Fruit fly (Drosophila melanogaster) whole organism, embryonic: ENCODE data around the gene CG12420.

Experiments
- Bgb ChIP-seq: fragments of 200-800 bp; sonication (Bioruptor generic); IDR thresholded peaks from 2 replicates; pipeline ENCODE4 v1.3.6; 2022; ENCODE audit warnings: missing biosample characterization, missing genetic modification characterization; ENCODE audit not compliant: partially characterized antibody
- CG10209 ChIP-seq: fragments of 200-800 bp; sonication (Bioruptor generic); optimal IDR thresholded peaks from 3 replicates; lab custom pipeline; 2017; ENCODE audit warnings: missing biosample characterization, mild to moderate bottlenecking, missing genetic modification characterization, missing genetic modification reagents
- CG12744 ChIP-seq: fragments of 200-800 bp; sonication (Bioruptor generic); optimal IDR thresholded peaks from 2 replicates; lab custom pipeline; 2016; ENCODE audit warnings: missing biosample characterization, missing genetic modification characterization
- CG14050 ChIP-seq: fragments of 200-800 bp; sonication (Bioruptor generic); IDR thresholded peaks from 3 replicates; pipeline ENCODE4 v1.3.6; 2022; ENCODE audit warnings: missing biosample characterization, missing genetic modification characterization
- CG15011 ChIP-seq: fragments of 200-800 bp; sonication (Bioruptor generic); optimal IDR thresholded peaks from 3 replicates; lab custom pipeline; 2018; ENCODE audit warnings: missing biosample characterization, mild to moderate bottlenecking, missing genetic modification characterization
- CG15479 ChIP-seq: fragments of 200-800 bp; sonication (Bioruptor generic); optimal IDR thresholded peaks from 3 replicates; lab custom pipeline; 2019; ENCODE audit warnings: missing biosample characterization, mild to moderate bottlenecking, missing genetic modification characterization, moderate library complexity
- CG15514 ChIP-seq: fragments of 200-800 bp; sonication (Bioruptor generic); optimal IDR thresholded peaks from 3 replicates; lab custom pipeline; 2017; ENCODE audit warnings: missing biosample characterization, missing genetic modification characterization, mild to moderate bottlenecking, moderate library complexity, missing genetic modification reagents
- CG17568 ChIP-seq: fragments of 200-800 bp; sonication (Bioruptor generic); optimal IDR thresholded peaks from 2 replicates; lab custom pipeline; 2018; ENCODE audit warnings: missing biosample characterization, mild to moderate bottlenecking, missing genetic modification characterization, moderate library complexity
- CG1832 ChIP-seq: fragments of 200-800 bp; sonication (Bioruptor generic); optimal IDR thresholded peaks from 2 replicates; lab custom pipeline; 2017; ENCODE audit warnings: missing biosample characterization, mild to moderate bottlenecking, missing genetic modification characterization, inconsistent platforms
- CG2120 ChIP-seq: fragments of 200-800 bp; sonication (Bioruptor generic); optimal IDR thresholded peaks from 3 replicates; lab custom pipeline; 2016; ENCODE audit warnings: missing biosample characterization, missing genetic modification characterization
- CG31441 ChIP-seq: fragments of 200-800 bp; sonication (Bioruptor generic); IDR thresholded peaks from 2 replicates; pipeline ENCODE4 v1.3.6; 2022; ENCODE audit warnings: missing biosample characterization, missing genetic modification characterization
- CG3163 ChIP-seq: fragments of 200-800 bp; sonication (Bioruptor generic); optimal IDR thresholded peaks from 3 replicates; lab custom pipeline; 2016; ENCODE audit warnings: missing biosample characterization, missing genetic modification characterization
- CG4360 ChIP-seq: fragments of 200-800 bp; sonication (Bioruptor generic); IDR thresholded peaks from 2 replicates; pipeline ENCODE4 v1.3.6; 2022; ENCODE audit warnings: missing biosample characterization, missing genetic modification characterization
- CG8089 ChIP-seq: fragments of 200-800 bp; sonication (Bioruptor generic); optimal IDR thresholded peaks from 3 replicates; lab custom pipeline; 2016; ENCODE audit warnings: missing biosample characterization, missing genetic modification characterization
- CG8478 ChIP-seq: fragments of >200 bp; optimal IDR thresholded peaks from 2 replicates; lab custom pipeline; 2018
- CG9727 ChIP-seq: fragments of 200-800 bp; sonication (Bioruptor generic); optimal IDR thresholded peaks from 3 replicates; lab custom pipeline; 2017; ENCODE audit warnings: missing biosample characterization, mild to moderate bottlenecking, missing genetic modification characterization
- CHES-1-like ChIP-seq: fragments of 200-800 bp; sonication (Bioruptor generic); optimal IDR thresholded peaks from 2 replicates; lab custom pipeline; 2016; ENCODE audit warnings: missing biosample characterization, missing genetic modification characterization
- Ets65A ChIP-seq: fragments of 200-800 bp; sonication (Bioruptor generic); peaks from one replicate; lab custom pipeline; 2016; ENCODE audit warnings: missing biosample characterization, missing genetic modification characterization
- Fer3 ChIP-seq: fragments of 200-800 bp; sonication (Bioruptor generic); optimal IDR thresholded peaks from 2 replicates; lab custom pipeline; 2018; ENCODE audit warnings: missing biosample characterization, mild to moderate bottlenecking, missing genetic modification characterization, moderate library complexity
- Gsc ChIP-seq: fragments of 200-800 bp; sonication (Bioruptor generic); IDR thresholded peaks from 2 replicates; pipeline ENCODE4 v1.3.6; 2022; ENCODE audit warnings: missing biosample characterization, missing genetic modification characterization
- H2.0 ChIP-seq: fragments of 200-800 bp; sonication (Bioruptor generic); IDR thresholded peaks from 2 replicates; pipeline ENCODE4 v1.3.6; 2022; ENCODE audit warnings: missing biosample characterization, missing genetic modification characterization
- Hsf ChIP-seq: fragments of 200-800 bp; sonication (Bioruptor generic); optimal IDR thresholded peaks from 3 replicates; lab custom pipeline; 2016; ENCODE audit warnings: missing biosample characterization, missing genetic modification characterization
- Max ChIP-seq: fragments of 200-800 bp; sonication (Bioruptor generic); optimal IDR thresholded peaks from 2 replicates; lab custom pipeline; 2016; ENCODE audit warnings: missing biosample characterization, mild to moderate bottlenecking, missing genetic modification characterization
- Myb ChIP-seq: fragments of 200-800 bp; sonication (Bioruptor generic); optimal IDR thresholded peaks from 2 replicates; lab custom pipeline; 2016; ENCODE audit warnings: missing biosample characterization, missing genetic modification characterization
- NC2α ChIP-seq: fragments of 200-800 bp; sonication (Bioruptor generic); optimal IDR thresholded peaks from 2 replicates; lab custom pipeline; 2016; ENCODE audit warnings: missing biosample characterization, missing genetic modification characterization
- Nf-YC ChIP-seq: fragments of 200-800 bp; optimal IDR thresholded peaks from 3 replicates; lab custom pipeline; 2019; ENCODE audit warnings: missing biosample characterization, mild to moderate bottlenecking, missing genetic modification characterization, moderate library complexity
- Pdp1 ChIP-seq, 2 experiments: fragments of 200-800 bp; sonication (Bioruptor generic); optimal IDR thresholded peaks; 3 replicates each; lab custom pipeline; 2016; ENCODE audit warnings: missing biosample characterization in 2 of 2, missing genetic modification characterization in 2 of 2, mild to moderate bottlenecking in 1 of 2, moderate library complexity in 1 of 2
- Ravus ChIP-seq: fragments of 200-800 bp; sonication (Bioruptor generic); IDR thresholded peaks from 2 replicates; pipeline ENCODE4 v1.3.6; 2022; ENCODE audit warnings: missing biosample characterization, missing genetic modification characterization
- Scr ChIP-seq: fragments of 200-800 bp; sonication (Bioruptor generic); IDR thresholded peaks from 2 replicates; pipeline ENCODE4 v1.3.6; 2022; ENCODE audit warnings: missing biosample characterization, missing genetic modification characterization; ENCODE audit not compliant: partially characterized antibody
- Sin3A ChIP-seq: fragments of >200 bp; optimal IDR thresholded peaks from 2 replicates; lab custom pipeline; 2018
- Trl ChIP-seq, 3 experiments: fragments of >200 bp in 2 of 3; fragments of 200-800 bp in 1 of 3; sonication (Bioruptor generic) in 1 of 3; optimal IDR thresholded peaks; 2 replicates in 1 of 3; 3 replicates in 2 of 3; lab custom pipeline; 2016 to 2017; ENCODE audit warnings: missing biosample characterization in 1 of 3, missing genetic modification characterization in 1 of 3
- Usf ChIP-seq: fragments of 200-800 bp; sonication (Bioruptor generic); optimal IDR thresholded peaks from 2 replicates; lab custom pipeline; 2017; ENCODE audit warnings: missing genotype, missing biosample characterization, missing genetic modification characterization
- Xbp1 ChIP-seq: fragments of 200-800 bp; sonication (Bioruptor generic); optimal IDR thresholded peaks from 3 replicates; lab custom pipeline; 2016; ENCODE audit warnings: missing biosample characterization, mild to moderate bottlenecking, missing genetic modification characterization
- Xrp1 ChIP-seq: fragments of 200-800 bp; sonication (Bioruptor generic); IDR thresholded peaks from 2 replicates; pipeline ENCODE4 v1.3.6; 2022; ENCODE audit warnings: missing biosample characterization, missing genetic modification characterization
- ash1 ChIP-seq: fragments of 200-800 bp; sonication (Bioruptor generic); optimal IDR thresholded peaks from 2 replicates; lab custom pipeline; 2018; ENCODE audit warnings: missing biosample characterization, mild to moderate bottlenecking, missing genetic modification characterization
- caup ChIP-seq: fragments of 200-800 bp; sonication (Bioruptor generic); optimal IDR thresholded peaks from 3 replicates; lab custom pipeline; 2017; ENCODE audit warnings: missing biosample characterization, mild to moderate bottlenecking, missing genetic modification characterization, moderate library complexity; ENCODE audit not compliant: severe bottlenecking
- ems ChIP-seq: fragments of 200-800 bp; sonication (Bioruptor generic); optimal IDR thresholded peaks from 3 replicates; lab custom pipeline; 2016; ENCODE audit warnings: missing biosample characterization, missing genetic modification characterization
- en ChIP-seq: fragments of 200-800 bp; sonication (Bioruptor generic); optimal IDR thresholded peaks from 2 replicates; lab custom pipeline; 2016; ENCODE audit warnings: missing biosample characterization, missing genetic modification characterization
- ewg ChIP-seq: fragments of 200-800 bp; sonication (Bioruptor generic); optimal IDR thresholded peaks from 3 replicates; lab custom pipeline; 2017; ENCODE audit warnings: mild to moderate bottlenecking, missing biosample characterization, missing genetic modification reagents, missing genetic modification characterization
- fd102C ChIP-seq: fragments of 200-800 bp; sonication (Bioruptor generic); optimal IDR thresholded peaks from 2 replicates; lab custom pipeline; 2018; ENCODE audit warnings: missing biosample characterization, mild to moderate bottlenecking, missing genetic modification characterization, moderate library complexity
- her ChIP-seq: fragments of 200-800 bp; sonication (Bioruptor generic); optimal IDR thresholded peaks from 2 replicates; lab custom pipeline; 2016; ENCODE audit warnings: missing biosample characterization, missing genetic modification characterization
- insv ChIP-seq, 2 experiments: fragments of 200-800 bp; sonication (Bioruptor generic); optimal IDR thresholded peaks; 3 replicates each; lab custom pipeline; 2016 to 2018; ENCODE audit warnings: missing biosample characterization in 2 of 2, missing genetic modification characterization in 2 of 2
- nau ChIP-seq: fragments of 200-800 bp; sonication (Bioruptor generic); optimal IDR thresholded peaks from 3 replicates; lab custom pipeline; 2017; ENCODE audit warnings: missing biosample characterization, mild to moderate bottlenecking, missing genetic modification characterization, missing genetic modification reagents
- onecut ChIP-seq: fragments of 200-800 bp; sonication (Bioruptor generic); IDR thresholded peaks from 2 replicates; pipeline ENCODE4 v1.3.6; 2022; ENCODE audit warnings: missing biosample characterization, missing genetic modification characterization
- pfk ChIP-seq: fragments of 200-800 bp; sonication (Bioruptor generic); optimal IDR thresholded peaks from 2 replicates; lab custom pipeline; 2018; ENCODE audit warnings: missing biosample characterization, mild to moderate bottlenecking, missing genetic modification characterization, moderate library complexity
- scrt ChIP-seq: fragments of 200-800 bp; sonication (Bioruptor generic); optimal IDR thresholded peaks from 2 replicates; lab custom pipeline; 2018; ENCODE audit warnings: missing biosample characterization, mild to moderate bottlenecking, missing genetic modification characterization, moderate library complexity
- sens-2 ChIP-seq: fragments of 200-800 bp; sonication (Bioruptor generic); IDR thresholded peaks from 2 replicates; pipeline ENCODE4 v1.3.6; 2022; ENCODE audit warnings: missing biosample characterization, missing genetic modification characterization
- sima ChIP-seq: fragments of 200-800 bp; sonication (Bioruptor generic); optimal IDR thresholded peaks from 2 replicates; lab custom pipeline; 2016; ENCODE audit warnings: missing biosample characterization, missing genetic modification characterization
- slbo ChIP-seq: fragments of 200-800 bp; sonication (Bioruptor generic); IDR thresholded peaks from 2 replicates; pipeline ENCODE4 v1.3.6; 2022; ENCODE audit warnings: missing biosample characterization, missing genetic modification characterization
- tin ChIP-seq: fragments of 200-800 bp; sonication (Bioruptor generic); optimal IDR thresholded peaks from 3 replicates; lab custom pipeline; 2016; ENCODE audit warnings: missing biosample characterization, missing genetic modification characterization
- toy ChIP-seq: fragments of 200-800 bp; sonication (Bioruptor generic); IDR thresholded peaks from 2 replicates; pipeline ENCODE4 v1.3.6; 2022; ENCODE audit warnings: missing biosample characterization, missing genetic modification characterization

Gene CG12420

DNA sequence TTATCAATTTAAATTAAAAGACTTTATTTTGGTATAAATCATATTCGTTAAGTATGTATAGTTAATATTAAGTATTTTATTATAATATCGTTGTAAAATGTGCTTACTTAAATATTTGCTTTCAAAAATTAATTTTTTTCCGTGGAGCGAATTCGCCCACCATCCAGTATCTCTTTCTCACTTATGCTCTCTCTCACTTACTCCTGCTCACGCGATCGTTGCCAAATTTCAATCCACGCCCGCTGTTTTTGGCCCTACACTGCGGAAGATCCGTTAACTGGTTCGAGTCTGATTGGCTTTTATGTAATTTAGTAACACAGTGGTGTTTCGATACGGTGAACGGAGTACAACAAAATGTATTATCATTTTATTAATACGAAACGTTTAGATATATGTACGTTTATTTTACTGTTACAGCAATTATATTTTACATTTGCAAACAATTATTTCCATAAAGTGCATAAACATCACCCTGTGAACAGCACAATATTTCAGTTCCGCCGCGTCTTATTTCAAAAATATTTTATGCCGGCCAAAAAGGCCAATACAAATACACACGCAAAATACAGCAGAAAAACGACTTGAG lies 43.1 kb downstream of the CG12420 start (continued):
- no peak for TF ChIP-seq nau (GFP tag; lab: Kevin White, UChicago)
- TF ChIP-seq Scr (GFP tag; lab: Robert Waterston, UW): no peak
- no peak for TF ChIP-seq CG4360 (GFP tag; lab: Robert Waterston, UW)
- peak; percentile 87 for TF ChIP-seq slbo (GFP tag; lab: Robert Waterston, UW)
- peak; percentile 52 for TF ChIP-seq Xrp1
- TF ChIP-seq Trl (optimal IDR thresholded peaks at IDR 0.05; lab: Kevin White, UChicago): no peak
- TF ChIP-seq Trl (GFP tag; optimal IDR thresholded peaks at IDR 0.05; lab: Kevin White, UChicago): peak; percentile 11
- TF ChIP-seq H2.0 (GFP tag; lab: Robert Waterston, UW): peak; percentile 46
- TF ChIP-seq Sin3A (lab: Kevin White, UChicago): no peak
- no peak for TF ChIP-seq Gsc (GFP tag; lab: Robert Waterston, UW)
- peak; percentile 73 for TF ChIP-seq Ets65A
- TF ChIP-seq CG14050 (GFP tag; lab: Robert Waterston, UW): no peak; the same call in 2 of the 3 replicates
- peak; percentile 19 for TF ChIP-seq CG12744 (GFP tag; lab: Kevin White, UChicago)
- TF ChIP-seq insv (GFP tag; optimal IDR thresholded peaks at IDR 0.05; lab: Kevin White, UChicago): no peak
- no peak for TF ChIP-seq onecut (GFP tag; lab: Robert Waterston, UW)
- TF ChIP-seq her (GFP tag; lab: Kevin White, UChicago): no peak
- TF ChIP-seq fd102C (GFP tag; lab: Kevin White, UChicago): no peak
- TF ChIP-seq Usf (GFP tag; lab: Kevin White, UChicago): peak; percentile 29
- peak; percentile 18 for TF ChIP-seq Hsf (GFP tag; lab: Kevin White, UChicago)
- TF ChIP-seq pfk: no peak
- TF ChIP-seq Pdp1 (GFP tag; optimal IDR thresholded peaks at IDR 0.05; lab: Kevin White, UChicago): peak; percentile 41 to 84
- no peak for TF ChIP-seq en (GFP tag; lab: Kevin White, UChicago)
- peak; percentile 44 for TF ChIP-seq Fer3 (tag; lab: Kevin White, UChicago)
- peak; percentile 39 for TF ChIP-seq caup
- TF ChIP-seq Xbp1 (GFP tag; lab: Kevin White, UChicago): peak; percentile 55
- 0 out of 2 replicates have a peak, but pooled peaks have one; percentile 64 for TF ChIP-seq toy (GFP tag; lab: Robert Waterston, UW)
- no peak for TF ChIP-seq sima (GFP tag; lab: Kevin White, UChicago)
- TF ChIP-seq Nf-YC (tag; lab: Kevin White, UChicago): no peak
- TF ChIP-seq CG8478: no peak
- TF ChIP-seq ash1 (GFP tag; lab: Kevin White, UChicago): no peak
- TF ChIP-seq CG3163 (GFP tag; lab: Kevin White, UChicago): no peak
- TF ChIP-seq NC2α (GFP tag; lab: Kevin White, UChicago): no peak
- TF ChIP-seq CG10209 (GFP tag; lab: Kevin White, UChicago): peak; percentile 29
- TF ChIP-seq CG9727 (GFP tag; lab: Kevin White, UChicago): peak; percentile 51
- no peak for TF ChIP-seq CG1832 (GFP tag; lab: Kevin White, UChicago)
- peak; percentile 24 for TF ChIP-seq scrt (GFP tag; lab: Kevin White, UChicago)
- peak; percentile 9; the same call in 1 of the 2 replicates for TF ChIP-seq Ravus (GFP tag; lab: Robert Waterston, UW)
- TF ChIP-seq CG15011 (GFP tag; lab: Kevin White, UChicago): peak; percentile 47
- TF ChIP-seq CG8089 (GFP tag; lab: Kevin White, UChicago): no peak
- TF ChIP-seq CG15514 (GFP tag; lab: Kevin White, UChicago): peak; percentile 39
- TF ChIP-seq tin (GFP tag; lab: Kevin White, UChicago): peak; percentile 27
- TF ChIP-seq CG31441 (GFP tag; lab: Robert Waterston, UW): peak; percentile 58
- no peak for TF ChIP-seq sens-2
- TF ChIP-seq Max (GFP tag; lab: Kevin White, UChicago): no peak
- peak; percentile 83 for TF ChIP-seq CG2120
- TF ChIP-seq ems: no peak
- no peak for TF ChIP-seq Myb
- peak; percentile 5 for TF ChIP-seq ewg (GFP tag; lab: Kevin White, UChicago)
- no peak for TF ChIP-seq Bgb
- TF ChIP-seq CG15479 (GFP tag; lab: Kevin White, UChicago): peak; percentile 1
- TF ChIP-seq CG17568 (GFP tag; lab: Kevin White, UChicago): no peak
- TF ChIP-seq CHES-1-like (GFP tag; lab: Kevin White, UChicago): peak; percentile 9
